Fruit fly (Drosophila melanogaster): ENCODE data around the gene CG31343.
"Not testable (repeated sequence)": the region's sequence is repeated elsewhere in the genome, so short reads cannot be mapped to it uniquely, and the experiment has no call there.

Gene CG31343

DNA sequence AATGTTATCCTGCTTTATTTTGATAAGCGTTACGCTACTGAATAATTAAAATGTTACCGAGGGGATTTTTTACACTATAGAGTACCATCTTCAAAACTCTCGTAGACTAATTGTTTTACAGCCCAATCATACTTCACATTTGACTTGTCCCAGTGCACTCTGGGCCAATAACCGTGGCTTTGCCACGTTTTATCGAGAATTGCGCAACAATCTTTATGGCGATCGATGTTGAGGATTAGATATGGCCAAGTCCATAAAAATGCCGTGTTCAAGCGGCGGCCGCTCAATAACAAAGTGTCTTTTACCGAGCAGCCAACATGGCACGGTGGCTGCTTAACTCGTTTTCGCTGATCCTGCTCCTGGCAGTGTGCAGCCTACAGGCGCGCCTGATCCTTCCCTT lies at the start of gene CG31343:
Gene CG31343, plus strand, starts transcription at position 279 of the 400 bp plus-strand sequence.
- no peak for TF ChIP-seq CG8478 (optimal IDR thresholded peaks at IDR 0.05)
- TF ChIP-seq CTCF (optimal IDR thresholded peaks at IDR 0.05): no peak

DNA sequence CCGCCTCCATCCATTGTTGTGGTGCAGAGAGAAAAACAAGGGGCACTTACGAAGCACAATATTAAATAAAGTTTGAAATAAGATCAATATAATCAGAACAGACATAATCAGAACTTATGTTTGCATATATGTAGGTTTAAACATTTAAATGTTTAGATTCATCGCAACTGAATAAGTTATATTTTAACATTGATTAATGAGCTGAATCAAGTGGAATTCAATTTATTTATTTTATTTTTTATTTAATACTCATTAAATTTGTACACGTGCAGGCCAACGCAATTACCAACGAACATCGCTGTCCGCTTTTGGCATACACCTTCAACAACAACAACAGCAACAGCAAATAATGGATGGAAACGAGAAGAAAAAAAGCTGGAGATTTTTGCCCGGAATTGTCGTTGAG lies 46.2 kb upstream of the CG31343 start:
- TF ChIP-seq CG8478 (optimal IDR thresholded peaks at IDR 0.05): no peak
- no peak for TF ChIP-seq CTCF (optimal IDR thresholded peaks at IDR 0.05)

DNA sequence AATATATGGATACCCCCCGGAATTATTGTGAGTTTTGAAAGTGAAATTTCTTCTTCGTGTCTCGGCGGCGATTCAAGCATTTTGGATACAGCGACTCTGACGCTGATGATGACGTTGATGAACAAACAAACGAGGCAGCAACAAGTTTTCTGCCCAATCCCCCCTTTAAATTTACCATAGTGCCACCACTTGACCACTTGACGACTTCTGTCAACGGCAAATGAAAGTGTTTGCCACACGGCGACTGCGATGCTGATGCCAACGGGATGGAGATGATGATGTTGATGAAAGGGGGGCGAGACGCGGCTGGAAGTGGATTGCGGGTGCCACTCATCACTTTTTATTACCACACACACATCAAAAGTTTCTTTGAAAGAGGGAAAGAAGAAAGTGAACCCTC lies 44.6 kb upstream of the CG31343 start:
- TF ChIP-seq CTCF (optimal IDR thresholded peaks at IDR 0.05): no peak
- TF ChIP-seq CG8478 (optimal IDR thresholded peaks at IDR 0.05): no peak

DNA sequence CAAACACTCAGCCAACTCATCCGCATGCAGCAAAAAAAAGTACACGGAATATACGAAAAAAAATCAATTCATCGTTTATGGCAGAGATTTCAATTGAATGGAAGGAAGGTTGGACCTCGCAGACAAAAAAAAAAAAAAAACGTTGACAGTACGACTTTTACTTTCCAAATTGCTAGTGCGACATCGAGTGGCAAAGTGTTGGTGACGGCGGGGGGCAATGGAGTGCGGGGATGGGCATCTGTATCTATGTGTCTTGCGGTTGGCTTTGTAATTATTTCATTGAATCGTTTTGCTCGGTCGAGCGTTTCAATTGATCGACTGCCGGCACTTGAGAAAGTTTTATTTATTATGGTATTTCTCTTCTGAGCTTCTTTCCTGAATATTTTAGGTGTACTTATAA lies 43.5 kb upstream of the CG31343 start:
- no peak for TF ChIP-seq CG8478 (optimal IDR thresholded peaks at IDR 0.05)
- TF ChIP-seq CTCF (optimal IDR thresholded peaks at IDR 0.05): no peak

DNA sequence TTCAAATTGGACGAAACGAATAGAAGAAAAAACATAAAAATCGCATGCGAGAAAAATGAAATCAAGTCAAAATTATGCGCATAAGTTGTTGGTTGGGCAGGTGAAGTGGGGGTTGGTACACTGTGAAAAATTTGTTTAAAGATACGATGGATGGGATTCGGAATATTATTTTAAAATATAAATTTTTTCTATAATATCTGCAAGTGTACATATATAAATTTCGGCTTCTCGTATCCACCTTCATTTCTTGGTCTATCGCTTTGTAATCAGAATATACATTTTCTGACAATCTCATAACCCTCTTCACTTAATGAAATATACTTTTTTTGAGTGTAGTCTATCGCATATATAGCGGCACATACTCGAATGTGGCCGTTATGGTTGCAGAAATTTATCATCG lies 41.7 kb upstream of the CG31343 start:
- TF ChIP-seq CG8478 (optimal IDR thresholded peaks at IDR 0.05) (no peak), CTCF (optimal IDR thresholded peaks at IDR 0.05) (no peak)

DNA sequence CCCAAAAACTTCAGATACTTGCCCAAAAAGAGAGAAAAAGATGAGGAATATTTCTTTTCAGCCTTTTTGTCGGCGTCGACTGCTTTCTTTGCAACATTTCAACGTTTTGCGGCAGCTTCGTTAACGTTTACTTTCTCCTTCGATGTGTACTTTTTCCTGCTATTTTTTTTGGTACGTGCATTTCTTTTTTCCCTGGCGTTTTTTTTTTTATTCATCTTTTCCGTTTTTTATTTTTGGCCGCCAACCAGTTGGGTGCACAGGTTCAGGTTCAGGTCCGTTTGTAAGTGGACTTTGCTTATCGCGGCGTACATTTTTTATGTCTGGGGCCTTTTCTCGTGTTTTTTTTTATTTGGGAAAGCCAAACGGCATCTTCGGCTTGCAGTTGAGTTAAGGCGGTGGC lies 40.6 kb upstream of the CG31343 start:
- TF ChIP-seq CG8478 (optimal IDR thresholded peaks at IDR 0.05): no peak
- TF ChIP-seq CTCF (optimal IDR thresholded peaks at IDR 0.05): no peak

DNA sequence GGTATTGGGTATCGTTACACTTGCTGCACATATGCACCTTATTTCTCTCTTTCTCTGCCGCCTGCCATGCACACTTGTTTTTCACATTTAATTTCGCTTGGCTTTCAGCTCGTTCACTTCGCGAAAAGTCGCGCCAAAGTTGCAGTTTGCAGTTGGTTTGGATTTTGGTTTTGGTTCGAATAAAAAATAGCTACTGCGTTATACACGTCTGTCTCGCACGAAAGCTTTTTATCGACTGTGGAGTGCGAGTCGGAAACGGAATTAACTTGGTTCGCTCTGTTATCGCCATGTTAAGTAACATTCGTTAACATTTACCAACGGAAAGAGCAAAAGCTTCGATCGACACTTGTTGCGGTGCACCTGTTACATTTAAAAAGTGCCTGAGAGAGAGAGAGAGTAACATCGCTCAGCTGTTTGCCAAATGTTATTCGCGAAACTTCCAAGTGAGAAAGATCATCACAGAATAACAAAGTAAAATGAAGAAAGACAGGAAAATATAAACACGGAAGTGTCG lies 25.6 kb upstream of the CG31343 start, which contains the start of gene CG31176:
Gene CG31176, minus strand, starts transcription at position 241 of the 514 bp plus-strand sequence.
- TF ChIP-seq CTCF (optimal IDR thresholded peaks at IDR 0.05): no peak
- no peak for TF ChIP-seq CG8478 (optimal IDR thresholded peaks at IDR 0.05)

DNA sequence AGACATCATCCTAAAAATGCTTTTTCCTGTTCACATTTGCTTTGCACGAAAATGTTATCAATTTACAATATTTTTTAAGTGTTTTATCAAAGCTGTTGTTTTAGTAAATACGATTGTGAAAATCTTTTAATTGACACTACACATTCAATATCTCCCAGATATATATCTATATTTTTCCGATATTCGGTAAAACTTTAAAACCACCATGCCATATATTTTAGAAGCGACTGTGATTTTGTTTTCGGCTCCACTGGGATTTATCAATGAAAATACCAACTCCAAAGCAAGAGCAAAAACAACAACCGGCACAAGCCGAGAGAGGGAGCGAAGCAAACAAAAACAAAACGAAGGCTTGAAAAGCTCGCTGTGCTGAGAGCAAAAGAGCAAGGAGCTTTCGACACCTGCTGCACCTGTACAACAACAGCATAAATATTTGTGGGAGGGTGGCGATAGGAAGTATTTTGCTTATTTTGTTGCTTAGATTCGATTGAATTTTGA lies 25.1 kb upstream of the CG31343 start:
- no peak for TF ChIP-seq CTCF (optimal IDR thresholded peaks at IDR 0.05)
- no peak for TF ChIP-seq CG8478 (optimal IDR thresholded peaks at IDR 0.05)

DNA sequence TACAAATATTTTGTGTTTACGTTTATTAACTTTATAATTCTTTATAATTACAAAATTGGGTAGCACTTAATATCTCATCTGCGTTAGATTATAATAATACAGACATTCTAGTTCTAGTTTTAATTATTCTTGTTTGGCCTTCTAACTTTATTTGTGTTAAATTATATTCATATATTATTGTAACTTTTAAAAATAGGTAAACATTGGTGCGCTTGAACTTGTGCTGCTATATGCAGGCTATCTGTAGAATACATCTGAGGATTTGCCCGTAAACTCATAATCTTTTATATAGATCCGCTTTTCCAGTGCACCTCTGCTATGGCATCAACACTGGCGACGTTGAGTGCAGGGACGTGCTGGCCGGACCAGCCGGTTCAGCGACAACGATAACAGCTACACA lies 22.6 kb upstream of the CG31343 start:
- TF ChIP-seq CG8478 (optimal IDR thresholded peaks at IDR 0.05) (no peak), CTCF (optimal IDR thresholded peaks at IDR 0.05) (no peak)

DNA sequence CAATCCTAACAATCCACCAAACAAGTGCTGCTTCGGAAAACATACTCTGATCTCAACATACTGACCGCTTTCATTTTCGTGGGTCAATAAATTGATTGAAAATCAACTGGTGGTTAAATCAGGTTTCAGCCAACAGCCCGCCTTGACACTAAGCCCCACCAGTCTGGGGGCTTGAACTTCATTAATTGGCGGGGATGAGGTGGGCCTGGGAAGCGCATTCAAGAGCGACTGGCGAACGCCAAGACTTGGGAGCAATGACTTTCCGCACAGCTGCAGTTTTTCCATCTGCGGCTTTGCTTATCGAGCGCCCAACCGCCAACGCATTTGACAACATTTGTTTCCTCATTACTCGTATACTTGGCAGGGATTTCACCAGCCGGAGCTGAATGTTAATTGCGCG lies 18.5 kb upstream of the CG31343 start:
- no peak for TF ChIP-seq CTCF (optimal IDR thresholded peaks at IDR 0.05)
- no peak for TF ChIP-seq CG8478 (optimal IDR thresholded peaks at IDR 0.05)

DNA sequence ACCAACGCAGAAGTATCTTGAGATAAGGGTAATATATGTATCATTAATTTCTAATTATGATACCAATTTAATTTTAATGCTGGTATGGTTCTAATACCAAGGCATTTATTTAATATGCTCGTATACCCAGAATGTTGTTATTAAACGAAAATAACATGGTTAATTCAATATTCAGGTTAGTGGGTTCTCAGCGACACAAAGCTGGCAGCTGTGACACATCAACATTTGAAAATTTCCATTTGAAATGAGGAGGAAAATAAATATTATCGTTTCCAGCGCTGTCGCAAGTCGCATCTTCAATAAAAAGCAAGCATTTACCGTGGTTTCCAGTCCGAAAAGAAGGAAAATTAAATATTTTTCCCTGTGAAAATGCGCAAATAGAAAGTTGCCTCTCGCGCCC lies 14.1 kb upstream of the CG31343 start:
- TF ChIP-seq CG8478 (optimal IDR thresholded peaks at IDR 0.05) (no peak), CTCF (optimal IDR thresholded peaks at IDR 0.05) (no peak)

DNA sequence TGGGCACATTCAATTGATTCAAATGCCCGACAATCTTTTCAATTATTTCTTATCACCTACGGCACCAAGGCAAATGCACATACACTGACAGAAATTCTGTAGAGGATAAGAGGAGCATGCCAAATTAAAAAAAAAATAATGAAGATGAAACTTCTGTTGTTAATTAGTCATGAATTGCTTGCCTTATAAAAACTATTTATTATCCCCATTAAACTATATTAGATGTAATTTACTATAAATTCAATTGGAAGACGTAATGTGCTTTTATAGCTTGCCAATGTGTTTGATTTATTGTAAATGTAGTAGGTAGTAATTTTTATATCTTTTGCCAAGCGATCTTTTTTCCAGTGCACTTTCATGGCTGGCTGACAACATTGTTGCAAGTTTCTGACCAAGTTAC lies 13.4 kb upstream of the CG31343 start:
- TF ChIP-seq CG8478 (optimal IDR thresholded peaks at IDR 0.05) (no peak), CTCF (optimal IDR thresholded peaks at IDR 0.05) (no peak)

DNA sequence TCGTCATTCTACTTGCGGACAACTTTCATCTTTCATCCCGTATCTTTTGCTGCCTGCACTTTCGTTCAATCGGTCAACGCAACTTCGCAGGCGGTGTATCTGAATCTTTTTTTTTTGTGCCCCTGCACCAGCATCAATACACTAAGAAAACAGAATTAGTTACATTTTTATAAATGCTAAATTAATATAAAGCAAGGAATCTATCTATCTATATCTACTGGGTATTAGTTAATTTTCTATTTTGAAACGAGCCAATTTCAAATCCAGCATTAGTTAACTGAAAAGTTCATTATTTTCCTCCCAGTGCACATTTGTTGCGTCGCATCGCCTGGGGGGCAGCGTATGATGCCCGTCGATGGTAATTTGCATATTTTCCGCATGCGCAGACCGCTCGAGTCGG lies 12.2 kb upstream of the CG31343 start:
- TF ChIP-seq CG8478 (optimal IDR thresholded peaks at IDR 0.05) (no peak), CTCF (optimal IDR thresholded peaks at IDR 0.05) (no peak)

DNA sequence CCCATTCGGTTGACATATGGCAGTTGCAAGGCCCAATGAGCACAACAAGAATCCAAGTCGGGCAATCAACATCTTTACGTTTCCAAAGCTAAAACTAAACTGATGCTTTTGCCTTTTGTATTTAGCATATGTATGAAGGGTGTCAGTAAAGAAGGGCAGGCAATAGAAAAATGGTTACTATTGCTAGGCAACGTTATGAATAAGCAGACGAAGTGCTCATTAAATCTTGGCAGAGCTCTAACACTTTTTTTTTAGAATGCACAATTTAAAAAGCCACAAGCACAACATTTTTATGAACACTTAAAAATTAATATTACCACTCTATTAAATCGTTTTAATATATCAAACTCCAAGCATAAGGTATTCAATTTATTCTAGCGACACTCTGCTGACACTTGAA lies 8.9 kb upstream of the CG31343 start, which contains the start of gene Sfp93F:
Gene Sfp93F, minus strand, starts transcription at position 101 of the 400 bp plus-strand sequence.
- not testable (repeated sequence) for TF ChIP-seq CTCF, CG8478 (optimal IDR thresholded peaks at IDR 0.05)

DNA sequence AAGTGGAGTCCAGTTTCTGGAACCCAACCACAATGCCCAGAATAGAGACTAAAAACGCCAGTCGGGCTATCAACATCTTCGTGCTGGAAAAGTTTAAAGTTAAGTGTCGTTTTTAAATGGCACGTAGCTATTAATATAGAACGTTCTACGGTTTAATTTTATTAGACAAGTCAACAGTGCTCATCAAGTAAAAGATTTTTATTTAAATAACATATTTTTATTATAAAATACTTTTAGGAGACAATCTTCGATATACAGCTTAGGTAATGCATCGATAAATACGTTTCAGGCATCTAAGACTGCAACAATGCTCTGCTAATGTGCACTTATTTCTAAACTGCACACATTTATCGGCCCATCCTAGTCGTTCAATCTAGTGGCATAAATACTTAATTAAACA lies 8.3 kb upstream of the CG31343 start, which contains the start of gene CG42869:
Gene CG42869, minus strand, starts transcription at position 101 of the 400 bp plus-strand sequence.
- TF ChIP-seq CG8478 (optimal IDR thresholded peaks at IDR 0.05) (no peak), CTCF (optimal IDR thresholded peaks at IDR 0.05) (no peak)

DNA sequence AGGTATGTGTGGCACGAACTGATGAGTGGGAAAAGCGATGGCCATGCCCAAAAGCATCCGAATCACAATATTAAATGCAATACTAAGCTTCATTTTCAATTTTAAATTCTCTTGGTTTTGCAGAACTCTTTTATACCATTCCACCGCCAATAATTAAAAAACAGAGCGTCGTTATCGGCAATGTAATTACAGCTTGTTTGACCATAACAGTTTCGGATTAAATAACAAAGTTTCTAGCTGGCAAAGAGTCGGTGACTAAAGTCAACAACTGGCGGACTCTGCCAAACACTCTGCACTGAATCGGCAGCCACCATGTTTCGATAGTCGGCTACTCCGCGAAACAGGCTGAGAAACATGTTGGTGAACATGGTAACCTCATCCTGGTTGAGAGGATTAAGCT lies 7.8 kb upstream of the CG31343 start, which contains the start of gene CG42870:
Gene CG42870, minus strand, starts transcription at position 101 of the 400 bp plus-strand sequence.
- TF ChIP-seq CG8478 (optimal IDR thresholded peaks at IDR 0.05) (no peak), CTCF (optimal IDR thresholded peaks at IDR 0.05) (no peak)

DNA sequence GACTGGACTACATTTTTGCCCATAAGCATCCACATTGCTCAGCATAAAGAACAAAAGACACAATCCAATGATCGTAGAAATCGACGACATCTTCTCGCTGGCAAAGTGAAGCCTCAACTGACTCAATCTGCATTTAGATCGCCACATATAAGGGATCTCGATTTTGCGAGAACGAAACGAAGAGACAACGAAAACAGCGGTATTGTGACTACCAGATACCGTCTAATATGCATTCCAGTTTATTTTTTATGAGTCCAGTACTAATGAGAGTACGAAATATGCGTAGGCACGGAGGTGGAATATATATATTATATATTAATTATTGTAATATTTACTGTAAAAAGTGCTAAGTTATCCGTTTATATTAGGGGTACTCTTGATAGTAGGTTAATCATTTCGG lies 6.1 kb upstream of the CG31343 start, which contains the start of gene CG34034:
Gene CG34034, minus strand, starts transcription at position 101 of the 400 bp plus-strand sequence.
- TF ChIP-seq CG8478 (optimal IDR thresholded peaks at IDR 0.05): no peak
- no peak for TF ChIP-seq CTCF (optimal IDR thresholded peaks at IDR 0.05)

All from S2 (cell line).